Worm (Caenorhabditis elegans) whole organism, L3 larva: ENCODE measurements around the gene T02H6.7.

Experiments used
- R02D3.7 ChIP-seq: fragments of 150-350 bp; optimal IDR thresholded peaks from 2 replicates; lab custom pipeline; 2014; ENCODE audit warnings: missing biosample characterization, missing genetic modification characterization
- ZK546.5 ChIP-seq: sonication (generic microtip); optimal IDR thresholded peaks from 2 replicates; lab custom pipeline; 2017; ENCODE audit warnings: missing biosample characterization, missing genetic modification characterization
- ceh-16 ChIP-seq: sonication (generic microtip); optimal IDR thresholded peaks from 2 replicates; lab custom pipeline; 2017; ENCODE audit warnings: missing biosample characterization, missing genetic modification characterization
- ceh-28 ChIP-seq: fragments of 150-350 bp; optimal IDR thresholded peaks from 2 replicates; lab custom pipeline; 2014; ENCODE audit warnings: missing biosample characterization, missing genetic modification reagents, missing genetic modification characterization
- ceh-82 ChIP-seq: fragments of 150-350 bp; optimal IDR thresholded peaks from 2 replicates; lab custom pipeline; 2014; ENCODE audit warnings: missing biosample characterization, missing genetic modification characterization
- ceh-9 ChIP-seq: sonication (generic microtip); optimal IDR thresholded peaks from 2 replicates; lab custom pipeline; 2018; ENCODE audit warnings: missing biosample characterization, missing genetic modification characterization
- daf-12 ChIP-seq: fragments of 150-350 bp; optimal IDR thresholded peaks from 2 replicates; lab custom pipeline; 2014; ENCODE audit warnings: missing biosample characterization, missing genetic modification reagents, missing genetic modification characterization
- elt-1 ChIP-seq: fragments of 150-350 bp; optimal IDR thresholded peaks from 2 replicates; lab custom pipeline; 2014; ENCODE audit warnings: missing biosample characterization, missing genetic modification characterization
- elt-2 ChIP-seq: sonication (generic microtip); optimal IDR thresholded peaks from 2 replicates; lab custom pipeline; 2016; ENCODE audit warnings: missing genetic modification reagents, mild to moderate bottlenecking, missing genetic modification characterization, missing compliant biosample characterization
- elt-3 ChIP-seq, 3 experiments: fragments of 150-350 bp in 1 of 3; sonication (generic microtip) in 2 of 3; optimal IDR thresholded peaks; 2 replicates in 2 of 3; 4 replicates in 1 of 3; lab custom pipeline; 2014 to 2017; ENCODE audit warnings: missing biosample characterization in 3 of 3, missing genetic modification characterization in 3 of 3
- eor-1 ChIP-seq, 2 experiments: fragments of 150-350 bp; optimal IDR thresholded peaks; 2 replicates each; lab custom pipeline; 2014 to 2018; ENCODE audit warnings: missing biosample characterization in 2 of 2, missing genetic modification characterization in 2 of 2
- fos-1 ChIP-seq: fragments of 150-350 bp; optimal IDR thresholded peaks from 2 replicates; lab custom pipeline; 2014; ENCODE audit warnings: missing biosample characterization, missing genetic modification characterization
- hmg-11 ChIP-seq: sonication (generic microtip); optimal IDR thresholded peaks from 2 replicates; lab custom pipeline; 2016; ENCODE audit warnings: missing genetic modification characterization, missing compliant biosample characterization
- jun-1 ChIP-seq: fragments of 150-350 bp; optimal IDR thresholded peaks from 2 replicates; lab custom pipeline; 2014; ENCODE audit warnings: missing biosample characterization, missing genetic modification reagents, missing genetic modification characterization
- lin-15B ChIP-seq: fragments of 150-350 bp; optimal IDR thresholded peaks from 2 replicates; lab custom pipeline; 2014; ENCODE audit warnings: missing biosample characterization, missing genetic modification characterization
- lin-39 ChIP-seq: fragments of 150-350 bp; optimal IDR thresholded peaks from 2 replicates; lab custom pipeline; 2018; ENCODE audit warnings: missing biosample characterization, missing genetic modification reagents, missing genetic modification characterization
- lsy-12 ChIP-seq: sonication (generic microtip); optimal IDR thresholded peaks from 2 replicates; lab custom pipeline; 2016; ENCODE audit warnings: mild to moderate bottlenecking, missing genetic modification characterization, missing compliant biosample characterization
- mml-1 ChIP-seq: fragments of 150-350 bp; sonication (generic microtip); optimal IDR thresholded peaks from 3 replicates; lab custom pipeline; 2014; ENCODE audit warnings: missing biosample characterization, missing genetic modification characterization
- nhr-11 ChIP-seq: fragments of 150-350 bp; optimal IDR thresholded peaks from 2 replicates; lab custom pipeline; 2014; ENCODE audit warnings: missing biosample characterization, missing genetic modification characterization
- nhr-12 ChIP-seq: fragments of 150-350 bp; optimal IDR thresholded peaks from 2 replicates; lab custom pipeline; 2014; ENCODE audit warnings: missing biosample characterization, missing genetic modification characterization
- nhr-23 ChIP-seq: fragments of 150-350 bp; optimal IDR thresholded peaks from 2 replicates; lab custom pipeline; 2014; ENCODE audit warnings: missing biosample characterization, missing genetic modification reagents, missing genetic modification characterization
- nhr-237 ChIP-seq: fragments of 150-350 bp; optimal IDR thresholded peaks from 2 replicates; lab custom pipeline; 2014; ENCODE audit warnings: missing biosample characterization, missing genetic modification characterization
- nhr-25 ChIP-seq: sonication (generic microtip); optimal IDR thresholded peaks from 2 replicates; lab custom pipeline; 2017; ENCODE audit warnings: missing biosample characterization, missing genetic modification characterization
- nhr-28 ChIP-seq: fragments of 150-350 bp; optimal IDR thresholded peaks from 2 replicates; lab custom pipeline; 2014; ENCODE audit warnings: missing biosample characterization, missing genetic modification characterization
- nhr-43 ChIP-seq: sonication (generic microtip); optimal IDR thresholded peaks from 2 replicates; lab custom pipeline; 2016; ENCODE audit warnings: mild to moderate bottlenecking, missing genetic modification characterization, missing compliant biosample characterization; ENCODE audit not compliant: poor library complexity, severe bottlenecking
- nhr-67 ChIP-seq: fragments of 150-350 bp; optimal IDR thresholded peaks from 2 replicates; lab custom pipeline; 2014; ENCODE audit warnings: missing biosample characterization, missing genetic modification characterization
- nhr-76 ChIP-seq: fragments of 150-350 bp; sonication (generic microtip); optimal IDR thresholded peaks from 5 replicates; lab custom pipeline; 2014; ENCODE audit warnings: missing biosample characterization, missing genetic modification characterization
- nhr-77 ChIP-seq: fragments of 150-350 bp; optimal IDR thresholded peaks from 2 replicates; lab custom pipeline; 2014; ENCODE audit warnings: missing biosample characterization, missing genetic modification characterization
- pqm-1 ChIP-seq: fragments of 150-350 bp; optimal IDR thresholded peaks from 2 replicates; lab custom pipeline; 2017; ENCODE audit warnings: missing biosample characterization, missing genetic modification characterization, inconsistent platforms
- sea-2 ChIP-seq: fragments of 150-350 bp; sonication (generic microtip); optimal IDR thresholded peaks from 4 replicates; lab custom pipeline; 2014; ENCODE audit warnings: missing biosample characterization, missing genetic modification reagents, missing genetic modification characterization
- snpc-4 ChIP-seq: fragments of 150-350 bp; optimal IDR thresholded peaks from 2 replicates; lab custom pipeline; 2014; ENCODE audit warnings: missing biosample characterization, missing genetic modification characterization
- tbx-2 ChIP-seq: sonication (generic microtip); optimal IDR thresholded peaks from 2 replicates; lab custom pipeline; 2016; ENCODE audit warnings: mild to moderate bottlenecking, missing genetic modification characterization, missing compliant biosample characterization
- unc-62 ChIP-seq: fragments of 150-350 bp; sonication (generic microtip); optimal IDR thresholded peaks from 4 replicates; lab custom pipeline; 2014; ENCODE audit warnings: missing biosample characterization, missing genetic modification reagents, missing genetic modification characterization
- zag-1 ChIP-seq: fragments of 150-350 bp; optimal IDR thresholded peaks from 2 replicates; lab custom pipeline; 2014; ENCODE audit warnings: missing biosample characterization, missing genetic modification characterization
- ztf-4 ChIP-seq: fragments of 150-350 bp; optimal IDR thresholded peaks from 2 replicates; lab custom pipeline; 2014; ENCODE audit warnings: missing biosample characterization, missing genetic modification characterization

T02H6.7 gene

ce11 chrII:661696-662095 is 20.7 kb upstream of the T02H6.7 start, which contains the start of gene sri-45:
Gene sri-45 (minus strand): TSS chrII:661796.
- TF ChIP-seq snpc-4 (no peak), nhr-25 (tag; lab: Kevin White, UChicago) (no peak), nhr-67 (tag; lab: Kevin White, UChicago) (no peak), nhr-77 (tag; lab: Kevin White, UChicago) (no peak), lin-15B (tag; lab: Kevin White, UChicago) (no peak), nhr-23 (tag; lab: Kevin White, UChicago) (no peak), zag-1 (tag; lab: Kevin White, UChicago) (no peak), ceh-28 (tag; lab: Kevin White, UChicago) (no peak)

- no peak for TF ChIP-seq ztf-4 (tag; lab: Kevin White, UChicago)
- TF ChIP-seq nhr-76 (tag; lab: Kevin White, UChicago) = no peak
- no peak for TF ChIP-seq R02D3.7 (tag; lab: Kevin White, UChicago)
These were observed 14.6 kb upstream of the T02H6.7 start for ce11 chrII:667864-668263.

ce11 chrII:671025-671424 is 11.4 kb upstream of the T02H6.7 start, which contains the start of gene sri-46:
Gene sri-46 (minus strand): TSS chrII:671125.
- TF ChIP-seq lin-39 (tag; lab: Kevin White, UChicago) (no peak), lin-15B (tag; lab: Kevin White, UChicago) (no peak), nhr-43 (tag; lab: Kevin White, UChicago) (no peak), ceh-82 (tag; lab: Kevin White, UChicago) (no peak), hmg-11 (tag; lab: Kevin White, UChicago) (no peak), ceh-16 (tag; lab: Kevin White, UChicago) (no peak), ZK546.5 (tag; lab: Kevin White, UChicago) (no peak), ztf-4 (tag; lab: Kevin White, UChicago) (no peak), elt-3 (tag; optimal IDR thresholded peaks at IDR 0.05; lab: Kevin White, UChicago) (no peak), eor-1 (tag; optimal IDR thresholded peaks at IDR 0.05; lab: Kevin White, UChicago) (no peak), R02D3.7 (tag; lab: Kevin White, UChicago) (no peak), nhr-76 (tag; lab: Kevin White, UChicago) (no peak), pqm-1 (tag; lab: Kevin White, UChicago) (no peak), nhr-11 (tag; lab: Kevin White, UChicago) (no peak)

ce11 chrII:674116-674515 is 8.3 kb upstream of the T02H6.7 start, which contains the start of gene Y39F10C.3:
Gene Y39F10C.3 (plus strand): TSS chrII:674416.
- TF ChIP-seq zag-1 (tag; lab: Kevin White, UChicago) (no peak), elt-1 (tag; lab: Kevin White, UChicago) (no peak), eor-1 (tag; optimal IDR thresholded peaks at IDR 0.05; lab: Kevin White, UChicago) (no peak), jun-1 (tag; lab: Kevin White, UChicago) (no peak), unc-62 (GFP tag; lab: Kevin White, UChicago) (no peak), hmg-11 (tag; lab: Kevin White, UChicago) (no peak), nhr-237 (tag; lab: Kevin White, UChicago) (no peak), sea-2 (GFP tag; lab: Kevin White, UChicago) (no peak)

ce11 chrII:675303-675702 is 7.1 kb upstream of the T02H6.7 start, which contains the start of gene Y39F10C.1:
Gene Y39F10C.1 (plus strand): TSS chrII:675603.
- TF ChIP-seq tbx-2 (tag; lab: Kevin White, UChicago) = no peak
- no peak for TF ChIP-seq ZK546.5 (tag; lab: Kevin White, UChicago)
- no peak for TF ChIP-seq fos-1 (tag; lab: Kevin White, UChicago)
- TF ChIP-seq elt-3 (tag; optimal IDR thresholded peaks at IDR 0.05; lab: Kevin White, UChicago) = no peak
- TF ChIP-seq ceh-82 (tag; lab: Kevin White, UChicago) = no peak
- TF ChIP-seq nhr-237 (tag; lab: Kevin White, UChicago) = no peak
- TF ChIP-seq nhr-28 (tag; lab: Kevin White, UChicago) = no peak
- TF ChIP-seq lsy-12 = no peak
- TF ChIP-seq lin-39 (tag; lab: Kevin White, UChicago) = no peak
- TF ChIP-seq nhr-23 (tag; lab: Kevin White, UChicago) = no peak
- no peak for TF ChIP-seq ceh-9 (tag; lab: Kevin White, UChicago)
- TF ChIP-seq nhr-77 (tag; lab: Kevin White, UChicago) = no peak
- TF ChIP-seq daf-12 (tag; lab: Kevin White, UChicago) = no peak
- TF ChIP-seq nhr-12 (tag; lab: Kevin White, UChicago) = no peak
- no peak for TF ChIP-seq ztf-4 (tag; lab: Kevin White, UChicago)
- TF ChIP-seq mml-1 (tag; lab: Kevin White, UChicago) = no peak
- no peak for TF ChIP-seq elt-2 (tag; lab: Kevin White, UChicago)
